Fruit fly (Drosophila melanogaster): ENCODE results near the gene Blos2.

Blos2 gene

dm6 chr3L:11074043-11074853, 12.9 kb downstream of the Blos2 start, which contains the start of the genes Pfdn2 and Noc1 (continued):
- TF ChIP-seq pho (GFP tag; optimal IDR thresholded peaks at IDR 0.05), result no peak
- TF ChIP-seq scrt (GFP tag; optimal IDR thresholded peaks at IDR 0.05), result no peak
- no peak for TF ChIP-seq Ravus (GFP tag; IDR thresholded peaks at IDR 0.05)
- peak in 1 of 3 experiments; percentile 61 for TF ChIP-seq lola (GFP tag; optimal IDR thresholded peaks at IDR 0.05)
- peak; percentile 56 for TF ChIP-seq CG9817 (tag; optimal IDR thresholded peaks at IDR 0.05)
- TF ChIP-seq ATbp (GFP tag; optimal IDR thresholded peaks at IDR 0.05), result no peak
- TF ChIP-seq CG6813 (GFP tag; optimal IDR thresholded peaks at IDR 0.05), result no peak
- no peak for TF ChIP-seq so (GFP tag; IDR thresholded peaks at IDR 0.05)
- TF ChIP-seq Stat92E (GFP tag; optimal IDR thresholded peaks at IDR 0.05), result no peak
- TF ChIP-seq CG8359 (GFP tag; optimal IDR thresholded peaks at IDR 0.05; ENCODE audit: borderline replicate concordance), result no peak
- no peak for TF ChIP-seq sqz (GFP tag; optimal IDR thresholded peaks at IDR 0.05)
- TF ChIP-seq gt (GFP tag; IDR thresholded peaks at IDR 0.05), result no peak
- TF ChIP-seq ash1 (GFP tag; optimal IDR thresholded peaks at IDR 0.05), result no peak
- no peak for TF ChIP-seq CG2202 (tag; optimal IDR thresholded peaks at IDR 0.05)
- TF ChIP-seq CG6854 (GFP tag; optimal IDR thresholded peaks at IDR 0.05), result no peak
- no peak for TF ChIP-seq CG13296 (GFP tag; optimal IDR thresholded peaks at IDR 0.05)
- peak; percentile 26; the same call in 1 of the 2 replicates for TF ChIP-seq vvl (GFP tag; IDR thresholded peaks at IDR 0.05)
- TF ChIP-seq z (GFP tag; IDR thresholded peaks at IDR 0.05), result no peak
- TF ChIP-seq trem (tag; optimal IDR thresholded peaks at IDR 0.05), result no peak
- TF ChIP-seq CG11456 (GFP tag; IDR thresholded peaks at IDR 0.05), result no peak
- no peak for TF ChIP-seq Blimp-1 (GFP tag; optimal IDR thresholded peaks at IDR 0.05)
- TF ChIP-seq disco-r (GFP tag; optimal IDR thresholded peaks at IDR 0.05), result no peak
- no peak for TF ChIP-seq usp (GFP tag; optimal IDR thresholded peaks at IDR 0.05)
- TF ChIP-seq sd (tag; optimal IDR thresholded peaks at IDR 0.05), result no peak
- TF ChIP-seq HmgD (GFP tag; optimal IDR thresholded peaks at IDR 0.05), result no peak
- TF ChIP-seq CG10565 (GFP tag; optimal IDR thresholded peaks at IDR 0.05), result no peak
- TF ChIP-seq lab (GFP tag; optimal IDR thresholded peaks at IDR 0.05), result no peak
- no peak for TF ChIP-seq jumu (GFP tag; optimal IDR thresholded peaks at IDR 0.05)
- TF ChIP-seq kni (GFP tag; optimal IDR thresholded peaks at IDR 0.05), result no peak
- no peak for TF ChIP-seq ham (GFP tag; IDR thresholded peaks at IDR 0.05)
- TF ChIP-seq fd3F (GFP tag; optimal IDR thresholded peaks at IDR 0.05), result peak; percentile 53
- no peak for TF ChIP-seq chinmo (GFP tag; IDR thresholded peaks at IDR 0.05; ENCODE audit: partially characterized antibody)
- 0 out of 3 replicates have a peak, but pooled peaks have one; percentile 35 for TF ChIP-seq Doc3 (GFP tag; IDR thresholded peaks at IDR 0.05; ENCODE audit: partially characterized antibody)
- 0 out of 2 replicates have a peak, but pooled peaks have one; percentile 27 for TF ChIP-seq ttk (GFP tag; IDR thresholded peaks at IDR 0.05)
- TF ChIP-seq Chrac-16 (GFP tag; optimal IDR thresholded peaks at IDR 0.05), result peak; percentile 42
- TF ChIP-seq CG11247 (GFP tag; IDR thresholded peaks at IDR 0.05), result no peak
- no peak for TF ChIP-seq gsb-n (tag; optimal IDR thresholded peaks at IDR 0.05)
- TF ChIP-seq MTF-1 (GFP tag; optimal IDR thresholded peaks at IDR 0.05; ENCODE audit: borderline replicate concordance), result no peak
- TF ChIP-seq CG15479 (GFP tag; optimal IDR thresholded peaks at IDR 0.05), result peak; percentile 6
- no peak for TF ChIP-seq tio (GFP tag; optimal IDR thresholded peaks at IDR 0.05)
- peak; percentile 49 for TF ChIP-seq CG9797 (GFP tag; optimal IDR thresholded peaks at IDR 0.05)
- TF ChIP-seq CG7271 (tag; optimal IDR thresholded peaks at IDR 0.05), result no peak
- no peak for TF ChIP-seq Mes4 (GFP tag; optimal IDR thresholded peaks at IDR 0.05)
- TF ChIP-seq CG3407 (GFP tag; optimal IDR thresholded peaks at IDR 0.05), result no peak
- TF ChIP-seq ro (GFP tag; IDR thresholded peaks at IDR 0.05), result no peak
- TF ChIP-seq CG3163 (GFP tag; optimal IDR thresholded peaks at IDR 0.05), result no peak
- TF ChIP-seq CG9932 (GFP tag; IDR thresholded peaks at IDR 0.05), result peak; percentile 73
- no peak for TF ChIP-seq da (GFP tag; optimal IDR thresholded peaks at IDR 0.05)
